Worm (Caenorhabditis elegans): ENCODE data around the gene sgk-1.

sgk-1 gene

DNA sequence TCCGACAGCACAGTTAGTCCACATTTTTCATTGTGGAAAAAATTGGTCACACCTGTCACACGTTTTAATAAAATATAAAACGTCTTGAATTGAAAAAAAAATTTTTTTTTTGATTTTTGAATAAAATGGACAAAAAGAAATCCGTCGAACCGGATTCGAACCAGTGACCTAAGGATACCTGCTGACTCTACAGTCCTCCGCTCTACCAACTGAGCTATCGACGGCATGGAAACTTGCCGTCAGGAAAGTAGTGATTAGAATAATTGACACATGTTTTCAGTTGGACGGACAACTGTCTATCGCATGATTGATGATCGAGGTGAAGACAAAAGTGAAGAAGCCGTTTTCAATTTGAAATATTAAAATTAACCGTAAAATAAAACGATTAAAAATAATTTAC, 53.8 kb downstream of the sgk-1 start:
- TF ChIP-seq elt-1 (tag; optimal IDR thresholded peaks at IDR 0.05; ENCODE audit: borderline replicate concordance, insufficient read depth) = no peak
- TF ChIP-seq unc-120 (tag; optimal IDR thresholded peaks at IDR 0.05; ENCODE audit: poor library complexity, severe bottlenecking) = no peak
- no peak for TF ChIP-seq ham-2 (GFP tag; optimal IDR thresholded peaks at IDR 0.05)
- TF ChIP-seq unc-62 (GFP tag; optimal IDR thresholded peaks at IDR 0.05) = no peak
- TF ChIP-seq tbx-8 (GFP tag; optimal IDR thresholded peaks at IDR 0.05) = no peak

DNA sequence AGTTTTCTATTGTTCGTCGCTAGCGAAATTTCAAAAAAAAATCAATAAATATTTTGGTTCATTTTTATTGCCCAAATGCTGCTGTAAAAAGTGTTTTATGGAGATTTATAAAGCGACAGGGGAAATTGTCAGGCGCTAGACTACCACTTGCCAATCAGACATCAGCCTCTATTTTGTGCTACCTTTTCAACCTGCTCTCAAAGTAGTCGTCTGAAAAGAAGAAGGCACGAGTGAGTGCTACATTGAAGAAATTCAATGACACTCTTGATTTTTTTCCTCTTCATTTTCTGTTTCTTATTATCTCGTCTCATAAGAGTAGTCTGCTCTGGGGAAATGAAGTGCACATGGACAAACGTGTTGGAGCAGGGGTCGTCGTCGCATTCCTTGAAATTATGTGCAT, 56.0 kb downstream of the sgk-1 start:
- TF ChIP-seq ceh-39 (tag; optimal IDR thresholded peaks at IDR 0.05) (peak; percentile 27), nhr-76 (tag; optimal IDR thresholded peaks at IDR 0.05) (no peak), elt-3 (tag; optimal IDR thresholded peaks at IDR 0.05) (no peak), unc-39 (tag; optimal IDR thresholded peaks at IDR 0.05) (no peak), ztf-11 (tag; optimal IDR thresholded peaks at IDR 0.05) (no peak), nhr-2 (tag; optimal IDR thresholded peaks at IDR 0.05) (no peak), mab-5 (tag; optimal IDR thresholded peaks at IDR 0.05) (no peak), pha-4 (tag; optimal IDR thresholded peaks at IDR 0.05) (no peak), mep-1 (tag; optimal IDR thresholded peaks at IDR 0.05) (peak; percentile 61), M03D4.4 (tag; optimal IDR thresholded peaks at IDR 0.05) (no peak), bed-3 (GFP tag; optimal IDR thresholded peaks at IDR 0.05) (no peak), zip-8 (tag; optimal IDR thresholded peaks at IDR 0.05) (no peak), lin-32 (GFP tag; optimal IDR thresholded peaks at IDR 0.05) (no peak), nhr-28 (tag; optimal IDR thresholded peaks at IDR 0.05) (no peak), drap-1 (GFP tag; optimal IDR thresholded peaks at IDR 0.05) (no peak), lsy-2 (tag; optimal IDR thresholded peaks at IDR 0.05) (peak; percentile 21), sptf-1 (tag; optimal IDR thresholded peaks at IDR 0.05) (no peak), elt-1 (tag; optimal IDR thresholded peaks at IDR 0.05; ENCODE audit: borderline replicate concordance, insufficient read depth) (no peak), nhr-237 (tag; optimal IDR thresholded peaks at IDR 0.05) (peak; percentile 84), ceh-83 (GFP tag; optimal IDR thresholded peaks at IDR 0.05) (no peak), snpc-4 (tag; optimal IDR thresholded peaks at IDR 0.05) (no peak), ces-1 (GFP tag; optimal IDR thresholded peaks at IDR 0.05) (peak; percentile 71), mls-2 (tag; optimal IDR thresholded peaks at IDR 0.05) (no peak), flh-1 (GFP tag; optimal IDR thresholded peaks at IDR 0.05) (no peak), lin-13 (tag; optimal IDR thresholded peaks at IDR 0.05) (no peak), sem-2 (GFP tag; optimal IDR thresholded peaks at IDR 0.05) (no peak), ceh-43 (GFP tag; optimal IDR thresholded peaks at IDR 0.05) (no peak), ham-2 (GFP tag; optimal IDR thresholded peaks at IDR 0.05) (no peak), blmp-1 (tag; optimal IDR thresholded peaks at IDR 0.05) (no peak), unc-120 (tag; optimal IDR thresholded peaks at IDR 0.05; ENCODE audit: poor library complexity, severe bottlenecking) (peak; percentile 33), unc-62 (GFP tag; optimal IDR thresholded peaks at IDR 0.05) (peak; percentile 10), nhr-12 (tag; optimal IDR thresholded peaks at IDR 0.05) (no peak), tbx-8 (GFP tag; optimal IDR thresholded peaks at IDR 0.05) (no peak), hlh-1 (tag; optimal IDR thresholded peaks at IDR 0.05) (no peak), cnd-1 (tag; optimal IDR thresholded peaks at IDR 0.05) (no peak)
